Worm (Caenorhabditis elegans) whole organism, young adult: ENCODE results near the gene Y38H6C.4.

Experiments used
- F33H1.4 ChIP-seq: fragments of 200-800 bp; sonication (Bioruptor generic); IDR thresholded peaks from 2 replicates; pipeline ENCODE4 v1.3.6; 2022; ENCODE audit warnings: missing genetic modification reagents, missing genetic modification characterization, missing compliant biosample characterization
- egl-44 ChIP-seq: fragments of 200-800 bp; sonication (Bioruptor generic); IDR thresholded peaks from 2 replicates; pipeline ENCODE4 v1.3.6; 2022; ENCODE audit warnings: missing genetic modification reagents, missing genetic modification characterization, missing compliant biosample characterization
- tbp1 ChIP-seq: fragments of 200-800 bp; sonication (Bioruptor generic); optimal IDR thresholded peaks from 2 replicates; lab custom pipeline; 2018; ENCODE audit warnings: mild to moderate bottlenecking, missing genetic modification characterization, missing compliant biosample characterization
- zim-3 ChIP-seq: sonication (generic microtip); optimal IDR thresholded peaks from 2 replicates; lab custom pipeline; 2017; ENCODE audit warnings: mild to moderate bottlenecking, missing genetic modification characterization, moderate library complexity, missing compliant biosample characterization

DNA sequence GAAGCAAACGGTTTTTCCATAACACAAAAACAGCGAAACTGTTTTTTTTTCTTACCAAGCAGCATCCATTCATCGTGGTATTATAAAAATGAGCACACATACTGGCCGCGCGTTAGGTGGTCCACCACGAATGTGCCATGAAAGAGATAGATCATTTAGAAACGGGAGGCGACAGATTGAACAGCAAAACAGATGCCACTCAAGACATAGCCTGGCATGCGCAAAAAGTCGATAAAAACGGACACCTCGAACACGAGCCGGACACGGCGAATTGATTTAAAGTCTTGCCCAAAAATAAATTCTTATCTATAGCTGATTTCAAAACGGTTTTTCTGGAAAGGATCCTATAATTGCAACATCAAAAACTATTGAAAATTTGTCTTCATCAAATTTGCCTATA is 47.7 kb downstream of the Y38H6C.4 start:
- no peak for TF ChIP-seq tbp1 (GFP tag; lab: Kevin White, UChicago)
- no peak for TF ChIP-seq F33H1.4 (GFP tag; lab: Robert Waterston, UW)
- TF ChIP-seq egl-44 (GFP tag; lab: Robert Waterston, UW), result no peak
- TF ChIP-seq zim-3, result no peak
